Fruit fly (Drosophila melanogaster) whole organism, embryonic: ENCODE data around the gene CG9173.
A peak's percentile ranks its signal among the peaks of the same experiment; 100 is the strongest.

ENCODE experiments used
- CG10147 ChIP-seq: fragments of 200-800 bp; sonication (Bioruptor generic); optimal IDR thresholded peaks from 2 replicates; lab custom pipeline; 2019; ENCODE audit warnings: missing biosample characterization, mild to moderate bottlenecking, missing genetic modification characterization, moderate library complexity
- CG11398 ChIP-seq: fragments of 200-800 bp; sonication (Bioruptor generic); optimal IDR thresholded peaks from 2 replicates; lab custom pipeline; 2016; ENCODE audit warnings: missing biosample characterization, missing genetic modification characterization
- CG11456 ChIP-seq: fragments of 200-800 bp; sonication (Bioruptor generic); IDR thresholded peaks from 3 replicates; pipeline ENCODE4 v1.3.6; 2022; ENCODE audit warnings: missing biosample characterization, missing genetic modification characterization
- CG14667 ChIP-seq: fragments of 200-800 bp; sonication (Bioruptor generic); IDR thresholded peaks from 2 replicates; pipeline ENCODE4 v1.3.6; 2022; ENCODE audit warnings: missing biosample characterization, missing genetic modification characterization
- CG15601 ChIP-seq: fragments of 200-800 bp; sonication (Bioruptor generic); optimal IDR thresholded peaks from 3 replicates; lab custom pipeline; 2019; ENCODE audit warnings: missing biosample characterization, mild to moderate bottlenecking, missing genetic modification characterization, moderate library complexity
- CG17912 ChIP-seq: fragments of 200-800 bp; sonication (Bioruptor generic); optimal IDR thresholded peaks from 2 replicates; lab custom pipeline; 2018; ENCODE audit warnings: missing biosample characterization, mild to moderate bottlenecking, missing genetic modification characterization
- CG18764 ChIP-seq: fragments of 200-800 bp; sonication (Bioruptor generic); optimal IDR thresholded peaks from 3 replicates; lab custom pipeline; 2016; ENCODE audit warnings: missing biosample characterization, missing genetic modification characterization
- CG2116 ChIP-seq: fragments of 200-800 bp; sonication (Bioruptor generic); optimal IDR thresholded peaks from 3 replicates; lab custom pipeline; 2018; ENCODE audit warnings: missing biosample characterization, mild to moderate bottlenecking, missing genetic modification characterization
- CG6175 ChIP-seq: fragments of 200-800 bp; sonication (Bioruptor generic); IDR thresholded peaks from 3 replicates; pipeline ENCODE4 v1.3.6; 2022; ENCODE audit warnings: missing biosample characterization, missing genetic modification characterization
- Dad ChIP-seq: fragments of 200-800 bp; sonication (Bioruptor generic); optimal IDR thresholded peaks from 3 replicates; lab custom pipeline; 2016; ENCODE audit warnings: missing biosample characterization, missing genetic modification characterization
- Drgx ChIP-seq: fragments of 200-800 bp; sonication (Bioruptor generic); IDR thresholded peaks from 2 replicates; pipeline ENCODE4 v1.3.6; 2022; ENCODE audit warnings: missing biosample characterization, missing genetic modification characterization
- Ets65A ChIP-seq: fragments of 200-800 bp; sonication (Bioruptor generic); peaks from one replicate; lab custom pipeline; 2016; ENCODE audit warnings: missing biosample characterization, missing genetic modification characterization
- HmgZ ChIP-seq: fragments of 200-800 bp; sonication (Bioruptor generic); optimal IDR thresholded peaks from 2 replicates; lab custom pipeline; 2018; ENCODE audit warnings: missing biosample characterization, mild to moderate bottlenecking, missing genetic modification characterization
- Oli ChIP-seq: fragments of 200-800 bp; sonication (Bioruptor generic); optimal IDR thresholded peaks from 2 replicates; lab custom pipeline; 2018; ENCODE audit warnings: missing biosample characterization, mild to moderate bottlenecking, missing genetic modification characterization, moderate library complexity
- Pdp1 ChIP-seq, 2 experiments: fragments of 200-800 bp; sonication (Bioruptor generic); optimal IDR thresholded peaks; 3 replicates each; lab custom pipeline; 2016; ENCODE audit warnings: missing biosample characterization in 2 of 2, missing genetic modification characterization in 2 of 2, mild to moderate bottlenecking in 1 of 2, moderate library complexity in 1 of 2
- Scr ChIP-seq: fragments of 200-800 bp; sonication (Bioruptor generic); IDR thresholded peaks from 2 replicates; pipeline ENCODE4 v1.3.6; 2022; ENCODE audit warnings: missing biosample characterization, missing genetic modification characterization; ENCODE audit not compliant: partially characterized antibody
- Trl ChIP-seq, 3 experiments: fragments of >200 bp in 2 of 3; fragments of 200-800 bp in 1 of 3; sonication (Bioruptor generic) in 1 of 3; optimal IDR thresholded peaks; 2 replicates in 1 of 3; 3 replicates in 2 of 3; lab custom pipeline; 2016 to 2017; ENCODE audit warnings: missing biosample characterization in 1 of 3, missing genetic modification characterization in 1 of 3
- YL-1 ChIP-seq: fragments of 200-800 bp; sonication (Bioruptor generic); optimal IDR thresholded peaks from 3 replicates; lab custom pipeline; 2017; ENCODE audit warnings: missing biosample characterization, mild to moderate bottlenecking, missing genetic modification characterization
- bsh ChIP-seq, 2 experiments: fragments of 200-800 bp; sonication (Bioruptor generic); optimal IDR thresholded peaks; 2 replicates each; lab custom pipeline; 2017 to 2018; ENCODE audit warnings: mild to moderate bottlenecking in 2 of 2, missing biosample characterization in 2 of 2, missing genetic modification characterization in 2 of 2, moderate library complexity in 1 of 2
- ci ChIP-seq: fragments of 200-800 bp; sonication (Bioruptor generic); IDR thresholded peaks from 3 replicates; pipeline ENCODE4 v1.3.6; 2022; ENCODE audit warnings: missing biosample characterization, missing genetic modification characterization
- crol ChIP-seq: fragments of 200-800 bp; sonication (Bioruptor generic); IDR thresholded peaks from 2 replicates; pipeline ENCODE4 v1.3.6; 2022; ENCODE audit warnings: missing biosample characterization, missing genetic modification characterization
- dmrt99B ChIP-seq: fragments of 200-800 bp; sonication (Bioruptor generic); optimal IDR thresholded peaks from 2 replicates; lab custom pipeline; 2018; ENCODE audit warnings: missing biosample characterization, mild to moderate bottlenecking, missing genetic modification characterization, moderate library complexity
- fd96Cb ChIP-seq: fragments of 200-800 bp; sonication (Bioruptor generic); optimal IDR thresholded peaks from 2 replicates; lab custom pipeline; 2018; ENCODE audit warnings: missing biosample characterization, mild to moderate bottlenecking, missing genetic modification characterization, moderate library complexity
- gem ChIP-seq: fragments of 200-800 bp; sonication (Bioruptor generic); optimal IDR thresholded peaks from 2 replicates; lab custom pipeline; 2019; ENCODE audit warnings: missing biosample characterization, mild to moderate bottlenecking, missing genetic modification characterization, moderate library complexity
- gsb ChIP-seq: fragments of 200-800 bp; sonication (Bioruptor generic); IDR thresholded peaks from 2 replicates; pipeline ENCODE4 v1.3.6; 2022; ENCODE audit warnings: missing biosample characterization, missing genetic modification characterization
- gsb-n ChIP-seq: fragments of 200-800 bp; sonication (Bioruptor generic); optimal IDR thresholded peaks from 3 replicates; lab custom pipeline; 2018; ENCODE audit warnings: missing biosample characterization, mild to moderate bottlenecking, missing genetic modification characterization
- hb ChIP-seq: fragments of 200-800 bp; sonication (Bioruptor generic); IDR thresholded peaks from 3 replicates; pipeline ENCODE4 v1.3.6; 2022; ENCODE audit warnings: missing biosample characterization, missing genetic modification characterization; ENCODE audit not compliant: partially characterized antibody
- insv ChIP-seq, 2 experiments: fragments of 200-800 bp; sonication (Bioruptor generic); optimal IDR thresholded peaks; 3 replicates each; lab custom pipeline; 2016 to 2018; ENCODE audit warnings: missing biosample characterization in 2 of 2, missing genetic modification characterization in 2 of 2
- ken ChIP-seq: fragments of 200-800 bp; sonication (Bioruptor generic); IDR thresholded peaks from 3 replicates; pipeline ENCODE4 v1.3.6; 2022; ENCODE audit warnings: missing biosample characterization, missing genetic modification characterization
- nom ChIP-seq: fragments of 200-800 bp; sonication (Bioruptor generic); optimal IDR thresholded peaks from 2 replicates; lab custom pipeline; 2017; ENCODE audit warnings: missing biosample characterization, missing genetic modification characterization, mild to moderate bottlenecking, moderate library complexity, missing genetic modification reagents
- oc ChIP-seq: fragments of 200-800 bp; sonication (Bioruptor generic); optimal IDR thresholded peaks from 2 replicates; lab custom pipeline; 2018; ENCODE audit warnings: missing biosample characterization, mild to moderate bottlenecking, missing genetic modification characterization, moderate library complexity
- onecut ChIP-seq: fragments of 200-800 bp; sonication (Bioruptor generic); IDR thresholded peaks from 2 replicates; pipeline ENCODE4 v1.3.6; 2022; ENCODE audit warnings: missing biosample characterization, missing genetic modification characterization
- pb ChIP-seq: fragments of 200-800 bp; sonication (Bioruptor generic); optimal IDR thresholded peaks from 3 replicates; lab custom pipeline; 2016; ENCODE audit warnings: missing biosample characterization, missing genetic modification characterization
- sd ChIP-seq: fragments of 200-800 bp; sonication (Bioruptor generic); optimal IDR thresholded peaks from 3 replicates; lab custom pipeline; 2018; ENCODE audit warnings: missing biosample characterization, mild to moderate bottlenecking, missing genetic modification characterization, moderate library complexity
- sob ChIP-seq: fragments of 200-800 bp; sonication (Bioruptor generic); IDR thresholded peaks from 2 replicates; pipeline ENCODE4 v1.3.6; 2022; ENCODE audit warnings: missing biosample characterization, missing genetic modification characterization

CG9173 gene

dm6 chr3L:1391993-1392952 is 31.0 kb downstream of the CG9173 start:
- TF ChIP-seq pb (GFP tag; lab: Kevin White, UChicago), result no peak
- no peak for TF ChIP-seq Trl (optimal IDR thresholded peaks at IDR 0.05; lab: Kevin White, UChicago)
- TF ChIP-seq Trl (GFP tag; optimal IDR thresholded peaks at IDR 0.05; lab: Kevin White, UChicago), result no peak
- TF ChIP-seq YL-1 (GFP tag; lab: Kevin White, UChicago), result no peak
- 0 out of 3 replicates have a peak, but pooled peaks have one; percentile 16 for TF ChIP-seq ci (GFP tag; lab: Robert Waterston, UW)
- TF ChIP-seq ken, result 0 out of 3 replicates have a peak, but pooled peaks have one; percentile 37
- no peak for TF ChIP-seq sd (tag; lab: Kevin White, UChicago)
- no peak for TF ChIP-seq Scr (GFP tag; lab: Robert Waterston, UW)
- peak; percentile 80 for TF ChIP-seq nom
- no peak for TF ChIP-seq CG15601
- TF ChIP-seq Pdp1 (GFP tag; optimal IDR thresholded peaks at IDR 0.05; lab: Kevin White, UChicago), result no peak
- peak in 1 of 2 experiments; percentile 87 for TF ChIP-seq bsh (GFP tag; optimal IDR thresholded peaks at IDR 0.05; lab: Kevin White, UChicago)
- TF ChIP-seq onecut (GFP tag; lab: Robert Waterston, UW), result no peak
- TF ChIP-seq CG11456 (GFP tag; lab: Robert Waterston, UW), result no peak
- no peak for TF ChIP-seq hb
- TF ChIP-seq Drgx (GFP tag; lab: Robert Waterston, UW), result peak; percentile 57
- TF ChIP-seq HmgZ (tag; lab: Kevin White, UChicago), result no peak
- peak; percentile 38 for TF ChIP-seq Ets65A (GFP tag; lab: Kevin White, UChicago)

dm6 chr3L:1390410-1390809 is 32.9 kb downstream of the CG9173 start:
- TF ChIP-seq sob (GFP tag; lab: Robert Waterston, UW), result no peak
- no peak for TF ChIP-seq dmrt99B (tag; lab: Kevin White, UChicago)
- no peak for TF ChIP-seq gem
- TF ChIP-seq CG11398 (GFP tag; lab: Kevin White, UChicago), result no peak
- peak; percentile 26; the same call in 1 of the 2 replicates for TF ChIP-seq crol (GFP tag; lab: Robert Waterston, UW)
- no peak for TF ChIP-seq insv (GFP tag; optimal IDR thresholded peaks at IDR 0.05; lab: Kevin White, UChicago)
- no peak for TF ChIP-seq CG10147 (GFP tag; lab: Kevin White, UChicago)
- TF ChIP-seq gsb-n, result peak; percentile 62
- TF ChIP-seq oc (tag; lab: Kevin White, UChicago), result peak; percentile 71
- no peak for TF ChIP-seq CG6175 (GFP tag; lab: Robert Waterston, UW)
- TF ChIP-seq, all 482 proteins: peak for 3

dm6 chr3L:1388862-1389261 is 34.4 kb downstream of the CG9173 start:
- TF ChIP-seq fd96Cb (tag; lab: Kevin White, UChicago), result no peak
- no peak for TF ChIP-seq ci (GFP tag; lab: Robert Waterston, UW)
- TF ChIP-seq CG14667 (GFP tag; lab: Robert Waterston, UW), result no peak
- no peak for TF ChIP-seq CG2116
- no peak for TF ChIP-seq CG17912 (GFP tag; lab: Kevin White, UChicago)
- no peak for TF ChIP-seq CG18764 (GFP tag; lab: Kevin White, UChicago)
- TF ChIP-seq gsb (GFP tag; lab: Robert Waterston, UW), result no peak
- no peak for TF ChIP-seq Oli
- no peak for TF ChIP-seq Dad (GFP tag; lab: Kevin White, UChicago)
- TF ChIP-seq ken, result no peak
- TF ChIP-seq gsb-n, result no peak
